Worm (Caenorhabditis elegans) whole organism, midembryonic: ENCODE data around the gene tofu-2.

Experiments
- ztf-23 ChIP-seq: fragments of 200-800 bp; sonication (Bioruptor generic); IDR thresholded peaks from 2 replicates; pipeline ENCODE4 v1.3.6; 2022; ENCODE audit warnings: missing genetic modification reagents, missing genetic modification characterization, missing compliant biosample characterization
- ztf-29 ChIP-seq: fragments of 200-800 bp; sonication (Bioruptor generic); IDR thresholded peaks from 2 replicates; pipeline ENCODE4 v1.3.6; 2022; ENCODE audit warnings: missing genetic modification reagents, missing genetic modification characterization, missing compliant biosample characterization

Gene tofu-2

DNA sequence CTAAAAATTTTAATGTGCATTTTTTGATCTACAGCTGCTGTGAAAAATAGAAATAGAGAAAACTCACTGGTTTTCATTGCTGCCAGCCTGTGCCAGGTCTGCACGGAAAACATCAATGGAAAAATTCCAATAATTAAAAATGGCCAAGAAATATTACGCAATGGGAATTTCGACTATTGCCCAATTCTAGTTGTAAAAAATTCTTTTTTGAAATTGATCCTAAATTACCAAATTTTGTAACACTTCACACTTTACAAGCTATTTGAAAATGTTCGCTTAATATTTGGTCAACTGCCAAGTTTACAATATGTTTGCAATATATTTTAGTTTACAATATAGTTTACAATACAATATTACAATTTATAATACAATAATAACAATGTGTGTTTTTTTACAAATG lies 50.3 kb downstream of the tofu-2 start:
- no peak for TF ChIP-seq ztf-23 (GFP tag; lab: Robert Waterston, UW)
- no peak for TF ChIP-seq ztf-29 (GFP tag; lab: Robert Waterston, UW)
